ENCODE assay signal across 1 fruit fly cellular context in genomic region chrX:2703693-2704092, dm6.
TF ChIP-seq lines count a peak whose summit lies in the region.

Gene Ugalt, minus strand, starts transcription at chrX:2703852.

TF ChIP-seq in whole organism, embryonic, 481 proteins besides CTCF, POLR2A, EP300 and RAD21 (continued from another document and continues in another):
- peak; percentile 100 for TF ChIP-seq Dek (tag; optimal IDR thresholded peaks at IDR 0.05; lab: Kevin White, UChicago)
- peak; percentile 86 to 93 for TF ChIP-seq insv (GFP tag; optimal IDR thresholded peaks at IDR 0.05; lab: Kevin White, UChicago)
- peak; percentile 100 for TF ChIP-seq sima (GFP tag; optimal IDR thresholded peaks at IDR 0.05; lab: Kevin White, UChicago)
- peak; percentile 100 for TF ChIP-seq NK7.1 (GFP tag; optimal IDR thresholded peaks at IDR 0.05; lab: Kevin White, UChicago)
- peak; percentile 100 for TF ChIP-seq CG12236 (GFP tag; optimal IDR thresholded peaks at IDR 0.05; lab: Kevin White, UChicago)
- TF ChIP-seq ttk (GFP tag; IDR thresholded peaks at IDR 0.05; lab: Robert Waterston, UW) = peak; percentile 100
- TF ChIP-seq dimm (GFP tag; IDR thresholded peaks at IDR 0.05; lab: Robert Waterston, UW) = peak; percentile 100
- TF ChIP-seq CG18599 (GFP tag; optimal IDR thresholded peaks at IDR 0.05; lab: Kevin White, UChicago) = peak; percentile 100
- peak; percentile 100 for TF ChIP-seq row (GFP tag; IDR thresholded peaks at IDR 0.05; lab: Robert Waterston, UW)
- TF ChIP-seq chinmo (GFP tag; IDR thresholded peaks at IDR 0.05; lab: Robert Waterston, UW; ENCODE audit: partially characterized antibody) = peak; percentile 66; the same call in 1 of the 4 replicates
- TF ChIP-seq PHDP (tag; optimal IDR thresholded peaks at IDR 0.05; lab: Kevin White, UChicago) = peak; percentile 100
- peak; percentile 100 for TF ChIP-seq CG12942 (GFP tag; optimal IDR thresholded peaks at IDR 0.05; lab: Kevin White, UChicago)
- peak; percentile 97 for TF ChIP-seq CG9437 (GFP tag; optimal IDR thresholded peaks at IDR 0.05; lab: Kevin White, UChicago)
- TF ChIP-seq Dip2 (GFP tag; IDR thresholded peaks at IDR 0.05; lab: Robert Waterston, UW) = peak; percentile 88
- no peak for TF ChIP-seq CG8478 (optimal IDR thresholded peaks at IDR 0.05; lab: Kevin White, UChicago)
- TF ChIP-seq HLHmδ (GFP tag; optimal IDR thresholded peaks at IDR 0.05; lab: Kevin White, UChicago) = peak; percentile 98
- peak; percentile 96 for TF ChIP-seq Kr (GFP tag; optimal IDR thresholded peaks at IDR 0.05; lab: Kevin White, UChicago)
- peak; percentile 100 for TF ChIP-seq CG33213 (GFP tag; optimal IDR thresholded peaks at IDR 0.05; lab: Kevin White, UChicago)
- peak; percentile 99 for TF ChIP-seq CG4707 (GFP tag; optimal IDR thresholded peaks at IDR 0.05; lab: Kevin White, UChicago)
- TF ChIP-seq CG4820 (GFP tag; optimal IDR thresholded peaks at IDR 0.05; lab: Kevin White, UChicago) = peak; percentile 100
- TF ChIP-seq da (GFP tag; optimal IDR thresholded peaks at IDR 0.05; lab: Kevin White, UChicago) = peak; percentile 100
- TF ChIP-seq Neu2 (GFP tag; optimal IDR thresholded peaks at IDR 0.05; lab: Kevin White, UChicago; ENCODE audit: borderline replicate concordance) = peak; percentile 100
- peak; percentile 100 for TF ChIP-seq trh (GFP tag; optimal IDR thresholded peaks at IDR 0.05; lab: Kevin White, UChicago)
- TF ChIP-seq CG14667 (GFP tag; IDR thresholded peaks at IDR 0.05; lab: Robert Waterston, UW) = peak; percentile 100
- TF ChIP-seq gfzf (GFP tag; optimal IDR thresholded peaks at IDR 0.05; lab: Kevin White, UChicago) = peak; percentile 55
- peak; percentile 100 for TF ChIP-seq Fer2 (tag; optimal IDR thresholded peaks at IDR 0.05; lab: Kevin White, UChicago)
- TF ChIP-seq ci (GFP tag; IDR thresholded peaks at IDR 0.05; lab: Robert Waterston, UW) = peak; percentile 100
- peak; percentile 100 for TF ChIP-seq CG18476 (GFP tag; optimal IDR thresholded peaks at IDR 0.05; lab: Kevin White, UChicago)
- TF ChIP-seq CG12659 (GFP tag; optimal IDR thresholded peaks at IDR 0.05; lab: Kevin White, UChicago) = peak; percentile 100
- peak; percentile 99 for TF ChIP-seq grn (GFP tag; optimal IDR thresholded peaks at IDR 0.05; lab: Kevin White, UChicago)
- TF ChIP-seq Oaz (GFP tag; IDR thresholded peaks at IDR 0.05; lab: Robert Waterston, UW) = peak; percentile 100
- TF ChIP-seq Hr78 (GFP tag; optimal IDR thresholded peaks at IDR 0.05; lab: Kevin White, UChicago) = peak in 1 of 2 experiments; percentile 99
- TF ChIP-seq CkIIα-i1 (GFP tag; IDR thresholded peaks at IDR 0.05; lab: Robert Waterston, UW) = peak; percentile 100
- peak; percentile 36; the same call in 1 of the 2 replicates for TF ChIP-seq amos (GFP tag; IDR thresholded peaks at IDR 0.05; lab: Robert Waterston, UW; ENCODE audit: partially characterized antibody)
- peak; percentile 100 for TF ChIP-seq HHEX (GFP tag; optimal IDR thresholded peaks at IDR 0.05; lab: Kevin White, UChicago)
- TF ChIP-seq CG9932 (GFP tag; IDR thresholded peaks at IDR 0.05; lab: Robert Waterston, UW) = peak; percentile 100
- TF ChIP-seq Ptx1 (GFP tag; IDR thresholded peaks at IDR 0.05; lab: Robert Waterston, UW) = peak; percentile 100
- TF ChIP-seq eyg (GFP tag; optimal IDR thresholded peaks at IDR 0.05; lab: Kevin White, UChicago) = peak; percentile 100
- TF ChIP-seq nom (GFP tag; optimal IDR thresholded peaks at IDR 0.05; lab: Kevin White, UChicago) = peak; percentile 100
- TF ChIP-seq CG12391 (tag; optimal IDR thresholded peaks at IDR 0.05; lab: Kevin White, UChicago) = peak; percentile 100
- no peak for TF ChIP-seq Trl (optimal IDR thresholded peaks at IDR 0.05; lab: Kevin White, UChicago)
- peak; percentile 100 for TF ChIP-seq Trl (GFP tag; optimal IDR thresholded peaks at IDR 0.05; lab: Kevin White, UChicago)
- TF ChIP-seq kni (GFP tag; optimal IDR thresholded peaks at IDR 0.05; lab: Kevin White, UChicago) = peak; percentile 100
- peak; percentile 100 for TF ChIP-seq disco-r (GFP tag; optimal IDR thresholded peaks at IDR 0.05; lab: Kevin White, UChicago)
- peak; percentile 98 for TF ChIP-seq CG17186 (GFP tag; optimal IDR thresholded peaks at IDR 0.05; lab: Kevin White, UChicago)
- peak; percentile 100 for TF ChIP-seq pnt (GFP tag; optimal IDR thresholded peaks at IDR 0.05; lab: Kevin White, UChicago)
- peak; percentile 100 for TF ChIP-seq ind (GFP tag; optimal IDR thresholded peaks at IDR 0.05; lab: Kevin White, UChicago)
- peak; percentile 100 for TF ChIP-seq bab2 (GFP tag; optimal IDR thresholded peaks at IDR 0.05; lab: Kevin White, UChicago)
- TF ChIP-seq CG9797 (GFP tag; optimal IDR thresholded peaks at IDR 0.05; lab: Kevin White, UChicago) = peak; percentile 96
- peak; percentile 100 for TF ChIP-seq dmrt99B (tag; optimal IDR thresholded peaks at IDR 0.05; lab: Kevin White, UChicago)
- peak; percentile 100 for TF ChIP-seq CG9727 (GFP tag; optimal IDR thresholded peaks at IDR 0.05; lab: Kevin White, UChicago)
- TF ChIP-seq Rfx (GFP tag; IDR thresholded peaks at IDR 0.05; lab: Robert Waterston, UW) = peak; percentile 100
- peak; percentile 100 for TF ChIP-seq Hmr (GFP tag; optimal IDR thresholded peaks at IDR 0.05; lab: Kevin White, UChicago)
- peak; percentile 100 for TF ChIP-seq unpg (GFP tag; optimal IDR thresholded peaks at IDR 0.05; lab: Kevin White, UChicago)
- TF ChIP-seq jing (GFP tag; optimal IDR thresholded peaks at IDR 0.05; lab: Kevin White, UChicago) = peak; percentile 100
- TF ChIP-seq CG1602 (GFP tag; optimal IDR thresholded peaks at IDR 0.05; lab: Kevin White, UChicago) = peak; percentile 100
- TF ChIP-seq sr (GFP tag; IDR thresholded peaks at IDR 0.05; lab: Robert Waterston, UW) = peak; percentile 100
- TF ChIP-seq pzg (GFP tag; optimal IDR thresholded peaks at IDR 0.05; lab: Kevin White, UChicago) = peak; percentile 89
- peak; percentile 100 for TF ChIP-seq Fer1 (GFP tag; optimal IDR thresholded peaks at IDR 0.05; lab: Kevin White, UChicago)
- TF ChIP-seq emc (GFP tag; optimal IDR thresholded peaks at IDR 0.05; lab: Kevin White, UChicago) = peak; percentile 100
- peak; percentile 100 for TF ChIP-seq Dip3 (GFP tag; optimal IDR thresholded peaks at IDR 0.05; lab: Kevin White, UChicago)
- TF ChIP-seq knrl (GFP tag; IDR thresholded peaks at IDR 0.05; lab: Robert Waterston, UW; ENCODE audit: partially characterized antibody) = 0 out of 3 replicates have a peak, but pooled peaks have one; percentile 34
- peak; percentile 100 for TF ChIP-seq CG18619 (GFP tag; optimal IDR thresholded peaks at IDR 0.05; lab: Kevin White, UChicago)
- peak; percentile 100 for TF ChIP-seq CG1024 (GFP tag; IDR thresholded peaks at IDR 0.05; lab: Robert Waterston, UW)
- TF ChIP-seq jumu (GFP tag; optimal IDR thresholded peaks at IDR 0.05; lab: Kevin White, UChicago) = peak; percentile 100
- peak; percentile 99 for TF ChIP-seq CG3407 (GFP tag; optimal IDR thresholded peaks at IDR 0.05; lab: Kevin White, UChicago)
- TF ChIP-seq CG2199 (GFP tag; IDR thresholded peaks at IDR 0.05; lab: Robert Waterston, UW) = peak; percentile 100
- peak; percentile 100 for TF ChIP-seq phol (tag; optimal IDR thresholded peaks at IDR 0.05; lab: Kevin White, UChicago)
- TF ChIP-seq dmrt11E (tag; optimal IDR thresholded peaks at IDR 0.05; lab: Kevin White, UChicago) = peak; percentile 99
- peak; percentile 100 for TF ChIP-seq CG3065 (GFP tag; optimal IDR thresholded peaks at IDR 0.05; lab: Kevin White, UChicago)
- TF ChIP-seq grau (tag; optimal IDR thresholded peaks at IDR 0.05; lab: Kevin White, UChicago) = peak; percentile 100
- TF ChIP-seq CG17359 (tag; optimal IDR thresholded peaks at IDR 0.05; lab: Kevin White, UChicago) = peak; percentile 100
- TF ChIP-seq lmd (GFP tag; IDR thresholded peaks at IDR 0.05; lab: Robert Waterston, UW) = peak; percentile 100
- TF ChIP-seq Asciz (GFP tag; optimal IDR thresholded peaks at IDR 0.05; lab: Kevin White, UChicago) = peak; percentile 100
- peak; percentile 100 for TF ChIP-seq CG8089 (GFP tag; optimal IDR thresholded peaks at IDR 0.05; lab: Kevin White, UChicago)
- peak; percentile 51 for TF ChIP-seq bbx (GFP tag; IDR thresholded peaks at IDR 0.05; lab: Robert Waterston, UW; ENCODE audit: partially characterized antibody)
- no peak for TF ChIP-seq hb (GFP tag; IDR thresholded peaks at IDR 0.05; lab: Robert Waterston, UW; ENCODE audit: partially characterized antibody)
- peak; percentile 100 for TF ChIP-seq corto (GFP tag; optimal IDR thresholded peaks at IDR 0.05; lab: Kevin White, UChicago)
- TF ChIP-seq TFAM (GFP tag; optimal IDR thresholded peaks at IDR 0.05; lab: Kevin White, UChicago) = peak; percentile 98
- peak; percentile 99 for TF ChIP-seq sug (tag; optimal IDR thresholded peaks at IDR 0.05; lab: Kevin White, UChicago)
- TF ChIP-seq sens (GFP tag; lab: Kevin White, UChicago) = peak; percentile 100
- peak; percentile 100 for TF ChIP-seq onecut (GFP tag; IDR thresholded peaks at IDR 0.05; lab: Robert Waterston, UW)
- TF ChIP-seq CG2712 (tag; optimal IDR thresholded peaks at IDR 0.05; lab: Kevin White, UChicago) = peak; percentile 100
- TF ChIP-seq Atf6 (GFP tag; IDR thresholded peaks at IDR 0.05; lab: Robert Waterston, UW) = peak; percentile 100
- TF ChIP-seq Mrtf (GFP tag; IDR thresholded peaks at IDR 0.05; lab: Robert Waterston, UW) = peak; percentile 100
- TF ChIP-seq NC2β (GFP tag; optimal IDR thresholded peaks at IDR 0.05; lab: Kevin White, UChicago) = peak; percentile 100
- TF ChIP-seq slou (GFP tag; optimal IDR thresholded peaks at IDR 0.05; lab: Kevin White, UChicago) = peak; percentile 100
- peak; percentile 100 for TF ChIP-seq CG7271 (tag; optimal IDR thresholded peaks at IDR 0.05; lab: Kevin White, UChicago)
- peak; percentile 100 for TF ChIP-seq CG12769 (tag; optimal IDR thresholded peaks at IDR 0.05; lab: Kevin White, UChicago)
- TF ChIP-seq Abd-B (GFP tag; optimal IDR thresholded peaks at IDR 0.05; lab: Kevin White, UChicago) = peak; percentile 100
- peak; percentile 100 for TF ChIP-seq CG8924 (tag; optimal IDR thresholded peaks at IDR 0.05; lab: Kevin White, UChicago)
- TF ChIP-seq sim (GFP tag; IDR thresholded peaks at IDR 0.05; lab: Robert Waterston, UW) = peak; percentile 100
- TF ChIP-seq Meics (GFP tag; optimal IDR thresholded peaks at IDR 0.05; lab: Kevin White, UChicago) = peak; percentile 100
- TF ChIP-seq Rx (GFP tag; IDR thresholded peaks at IDR 0.05; lab: Robert Waterston, UW) = peak; percentile 100
- TF ChIP-seq NfI (GFP tag; optimal IDR thresholded peaks at IDR 0.05; lab: Kevin White, UChicago) = peak; percentile 100
- TF ChIP-seq MBD-R2 (GFP tag; IDR thresholded peaks at IDR 0.05; lab: Robert Waterston, UW) = peak; percentile 100
- TF ChIP-seq C15 (GFP tag; IDR thresholded peaks at IDR 0.05; lab: Robert Waterston, UW) = peak; percentile 100
- TF ChIP-seq CG6854 (GFP tag; optimal IDR thresholded peaks at IDR 0.05; lab: Kevin White, UChicago) = peak; percentile 100
- peak; percentile 80 for TF ChIP-seq CG1832 (GFP tag; optimal IDR thresholded peaks at IDR 0.05; lab: Kevin White, UChicago)
- TF ChIP-seq abd-A (tag; optimal IDR thresholded peaks at IDR 0.05; lab: Kevin White, UChicago) = peak; percentile 100
- peak; percentile 100 for TF ChIP-seq GATAe (GFP tag; conservative IDR thresholded peaks at IDR 0.05; lab: Robert Waterston, UW)
- peak; percentile 100 for TF ChIP-seq ranshi (GFP tag; IDR thresholded peaks at IDR 0.05; lab: Robert Waterston, UW)
- TF ChIP-seq lab (GFP tag; optimal IDR thresholded peaks at IDR 0.05; lab: Kevin White, UChicago) = peak; percentile 100
- TF ChIP-seq kay (GFP tag; optimal IDR thresholded peaks at IDR 0.05; lab: Kevin White, UChicago) = peak; percentile 100
- peak; percentile 100 for TF ChIP-seq luna (GFP tag; optimal IDR thresholded peaks at IDR 0.05; lab: Kevin White, UChicago)
- peak; percentile 100 for TF ChIP-seq CG43689 (GFP tag; IDR thresholded peaks at IDR 0.05; lab: Robert Waterston, UW)
- no peak for TF ChIP-seq pita (GFP tag; optimal IDR thresholded peaks at IDR 0.05; lab: Kevin White, UChicago)
- peak; percentile 99 for TF ChIP-seq CG10274 (GFP tag; optimal IDR thresholded peaks at IDR 0.05; lab: Kevin White, UChicago)
- TF ChIP-seq repo (GFP tag; optimal IDR thresholded peaks at IDR 0.05; lab: Kevin White, UChicago) = peak; percentile 100
- TF ChIP-seq CG42726 (GFP tag; IDR thresholded peaks at IDR 0.05; lab: Robert Waterston, UW; ENCODE audit: partially characterized antibody) = peak; percentile 79
- peak; percentile 100 for TF ChIP-seq CG12104 (GFP tag; optimal IDR thresholded peaks at IDR 0.05; lab: Kevin White, UChicago)
- no peak for TF ChIP-seq CG14860 (GFP tag; IDR thresholded peaks at IDR 0.05; lab: Robert Waterston, UW; ENCODE audit: partially characterized antibody)
- TF ChIP-seq lilli (GFP tag; optimal IDR thresholded peaks at IDR 0.05; lab: Kevin White, UChicago) = peak; percentile 100
- peak; percentile 100 for TF ChIP-seq CG13894 (tag; optimal IDR thresholded peaks at IDR 0.05; lab: Kevin White, UChicago)
- peak; percentile 100 for TF ChIP-seq vfl (GFP tag; optimal IDR thresholded peaks at IDR 0.05; lab: Kevin White, UChicago)
- TF ChIP-seq CG11560 (tag; IDR thresholded peaks at IDR 0.05; lab: Robert Waterston, UW) = peak; percentile 98
- TF ChIP-seq psq (GFP tag; optimal IDR thresholded peaks at IDR 0.05; lab: Kevin White, UChicago) = peak; percentile 99
- TF ChIP-seq CG32772 (GFP tag; IDR thresholded peaks at IDR 0.05; lab: Robert Waterston, UW) = peak; percentile 100
- TF ChIP-seq crp (GFP tag; optimal IDR thresholded peaks at IDR 0.05; lab: Kevin White, UChicago) = peak; percentile 63 to 84
- TF ChIP-seq CG15601 (tag; optimal IDR thresholded peaks at IDR 0.05; lab: Kevin White, UChicago) = peak; percentile 99
- TF ChIP-seq CG8290 (GFP tag; optimal IDR thresholded peaks at IDR 0.05; lab: Kevin White, UChicago) = peak; percentile 100
- peak; percentile 98 to 100 for TF ChIP-seq CG8290 (tag; optimal IDR thresholded peaks at IDR 0.05; lab: Kevin White, UChicago)
- peak; percentile 100 for TF ChIP-seq Xrp1 (GFP tag; IDR thresholded peaks at IDR 0.05; lab: Robert Waterston, UW)
- TF ChIP-seq dysf (GFP tag; IDR thresholded peaks at IDR 0.05; lab: Robert Waterston, UW) = peak; percentile 100
- peak; percentile 100 for TF ChIP-seq CG5245 (GFP tag; optimal IDR thresholded peaks at IDR 0.05; lab: Kevin White, UChicago)
- TF ChIP-seq CG2120 (GFP tag; optimal IDR thresholded peaks at IDR 0.05; lab: Kevin White, UChicago) = peak; percentile 100
- peak; percentile 100 for TF ChIP-seq CG30431 (GFP tag; optimal IDR thresholded peaks at IDR 0.05; lab: Kevin White, UChicago)
- peak; percentile 100 for TF ChIP-seq al (GFP tag; IDR thresholded peaks at IDR 0.05; lab: Robert Waterston, UW)
- peak; percentile 100 for TF ChIP-seq CG1647 (GFP tag; optimal IDR thresholded peaks at IDR 0.05; lab: Kevin White, UChicago)
- TF ChIP-seq zen (tag; optimal IDR thresholded peaks at IDR 0.05; lab: Kevin White, UChicago) = peak; percentile 100
